Fruit fly (Drosophila melanogaster): ENCODE data around the gene baz.
A peak's percentile ranks its signal among the peaks of the same experiment; 100 is the strongest.

Gene baz

DNA sequence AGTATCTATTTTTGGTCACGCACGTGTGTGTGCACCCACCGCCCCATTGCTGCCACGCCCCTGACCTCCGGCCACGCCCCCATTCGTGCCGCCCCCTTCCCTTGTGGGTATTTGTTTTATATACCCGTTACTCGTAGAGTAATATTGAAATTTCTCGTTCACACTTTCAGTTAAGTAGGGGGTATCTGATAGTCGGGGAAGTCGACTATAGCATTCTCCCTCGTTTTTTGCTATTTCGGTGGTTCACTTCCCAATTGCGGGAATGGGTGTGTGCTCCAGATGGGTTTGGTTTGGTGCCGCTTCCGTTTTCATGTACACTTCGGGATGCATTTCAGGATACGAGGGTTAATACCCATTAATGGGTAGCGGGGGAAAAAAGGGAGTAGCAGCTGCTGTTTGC, 7.5 kb downstream of the baz start (continued):
- no peak for TF ChIP-seq br (GFP tag; optimal IDR thresholded peaks at IDR 0.05)

DNA sequence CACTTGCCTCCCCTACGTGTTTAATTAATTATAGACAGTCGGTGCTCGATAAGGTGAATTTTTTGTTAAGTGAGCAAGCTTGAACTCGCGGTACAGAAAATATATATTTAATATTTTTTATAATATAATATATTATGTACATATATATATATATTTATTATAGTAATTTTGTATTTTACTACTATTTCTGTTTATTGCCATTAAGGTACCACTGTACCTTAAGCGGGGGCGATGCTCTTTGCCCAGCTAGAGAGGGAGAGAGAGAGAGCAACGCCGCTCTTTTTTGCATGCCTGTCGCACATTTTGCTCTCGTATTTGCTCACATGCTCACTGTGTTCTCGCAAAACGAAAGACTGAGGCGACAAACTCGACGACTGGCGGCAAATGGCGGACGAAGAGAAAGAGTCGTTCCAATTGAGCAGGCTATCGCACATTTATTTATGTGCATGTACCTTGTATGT, 10.7 kb downstream of the baz start:
- TF ChIP-seq dl (GFP tag; optimal IDR thresholded peaks at IDR 0.05; ENCODE audit: insufficient read depth in 1 of 2, partially characterized antibody in 2 of 2), result peak; percentile 75 to 87
- no peak for TF ChIP-seq Jra (GFP tag; optimal IDR thresholded peaks at IDR 0.05)
- TF ChIP-seq tai (GFP tag; optimal IDR thresholded peaks at IDR 0.05), result no peak
- no peak for TF ChIP-seq dsf (GFP tag; optimal IDR thresholded peaks at IDR 0.05; ENCODE audit: borderline replicate concordance)
- TF ChIP-seq lola (GFP tag; optimal IDR thresholded peaks at IDR 0.05), result no peak
- TF ChIP-seq usp (GFP tag; optimal IDR thresholded peaks at IDR 0.05), result no peak
- peak; percentile 76 for TF ChIP-seq HLH106 (tag; optimal IDR thresholded peaks at IDR 0.05)
- TF ChIP-seq brk (GFP tag; optimal IDR thresholded peaks at IDR 0.05), result no peak
- no peak for TF ChIP-seq N (GFP tag; optimal IDR thresholded peaks at IDR 0.05)
- no peak for TF ChIP-seq sage (GFP tag; optimal IDR thresholded peaks at IDR 0.05)
- TF ChIP-seq Vsx2 (GFP tag; optimal IDR thresholded peaks at IDR 0.05; ENCODE audit: partially characterized antibody), result peak; percentile 69
- no peak for TF ChIP-seq Mio (GFP tag; optimal IDR thresholded peaks at IDR 0.05)
- TF ChIP-seq sv (GFP tag; optimal IDR thresholded peaks at IDR 0.05), result no peak
- TF ChIP-seq Dfd (GFP tag; optimal IDR thresholded peaks at IDR 0.05), result no peak
- TF ChIP-seq Hr78 (GFP tag; optimal IDR thresholded peaks at IDR 0.05), result no peak
- peak; percentile 13 for TF ChIP-seq CrebA (GFP tag; optimal IDR thresholded peaks at IDR 0.05; ENCODE audit: borderline replicate concordance)
- TF ChIP-seq foxo (GFP tag; optimal IDR thresholded peaks at IDR 0.05), result peak in 1 of 2 experiments; percentile 57
- TF ChIP-seq psq (GFP tag; optimal IDR thresholded peaks at IDR 0.05), result peak; percentile 62
- TF ChIP-seq Myc (optimal IDR thresholded peaks at IDR 0.05), result no peak
- TF ChIP-seq h (GFP tag; optimal IDR thresholded peaks at IDR 0.05), result peak; percentile 32
- TF ChIP-seq Hnf4 (GFP tag; optimal IDR thresholded peaks at IDR 0.05), result no peak
- TF ChIP-seq ey (GFP tag; optimal IDR thresholded peaks at IDR 0.05), result no peak
- TF ChIP-seq fru (GFP tag; optimal IDR thresholded peaks at IDR 0.05), result peak; percentile 31
- no peak for TF ChIP-seq Abd-B (GFP tag; optimal IDR thresholded peaks at IDR 0.05)
- no peak for TF ChIP-seq jim (GFP tag; optimal IDR thresholded peaks at IDR 0.05)
- TF ChIP-seq dmrt93B (GFP tag; optimal IDR thresholded peaks at IDR 0.05), result peak; percentile 21
- no peak for TF ChIP-seq GATAd (GFP tag; optimal IDR thresholded peaks at IDR 0.05)
- TF ChIP-seq CG9705 (GFP tag; optimal IDR thresholded peaks at IDR 0.05), result peak; percentile 31
- TF ChIP-seq Hr83 (GFP tag; optimal IDR thresholded peaks at IDR 0.05; ENCODE audit: poor library complexity, severe bottlenecking), result no peak
- TF ChIP-seq OdsH (GFP tag; optimal IDR thresholded peaks at IDR 0.05), result peak; percentile 3
- TF ChIP-seq Dif (GFP tag; optimal IDR thresholded peaks at IDR 0.05; ENCODE audit: partially characterized antibody), result peak; percentile 88
- no peak for TF ChIP-seq br (GFP tag; optimal IDR thresholded peaks at IDR 0.05)
- TF ChIP-seq CG32264 (GFP tag; optimal IDR thresholded peaks at IDR 0.05), result no peak
- TF ChIP-seq Sp1 (GFP tag; optimal IDR thresholded peaks at IDR 0.05), result peak; percentile 72
- no peak for TF ChIP-seq pan (optimal IDR thresholded peaks at IDR 0.05)
- TF ChIP-seq rgr (GFP tag; optimal IDR thresholded peaks at IDR 0.05), result peak; percentile 33
- no peak for TF ChIP-seq Rel (GFP tag; optimal IDR thresholded peaks at IDR 0.05)
- TF ChIP-seq Rel (tag; optimal IDR thresholded peaks at IDR 0.05), result peak; percentile 37
- no peak for TF ChIP-seq woc (GFP tag; optimal IDR thresholded peaks at IDR 0.05)

DNA sequence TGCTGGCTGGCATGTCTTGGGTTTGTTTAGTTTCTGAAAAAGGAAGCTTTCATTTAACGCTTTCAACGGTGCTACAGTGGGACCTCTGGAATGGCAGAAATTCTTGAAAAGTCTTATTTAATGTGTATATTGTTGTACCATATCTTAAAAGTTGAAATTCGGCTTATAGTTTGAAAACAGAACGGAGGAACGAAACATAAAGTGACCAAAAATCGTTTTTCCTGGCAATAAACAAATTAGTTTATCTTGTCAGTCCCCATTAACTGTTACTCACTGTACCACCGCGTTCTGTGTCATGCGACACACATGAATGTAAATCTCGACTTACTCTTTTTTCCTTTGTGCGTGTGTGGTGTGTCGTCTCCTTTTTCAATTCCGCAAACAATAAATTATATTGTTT, 12.3 kb downstream of the baz start:
- TF ChIP-seq Rel (GFP tag; optimal IDR thresholded peaks at IDR 0.05) (no peak), Rel (tag; optimal IDR thresholded peaks at IDR 0.05) (no peak), Hnf4 (GFP tag; optimal IDR thresholded peaks at IDR 0.05) (peak; percentile 50), rgr (GFP tag; optimal IDR thresholded peaks at IDR 0.05) (peak; percentile 36), foxo (GFP tag; optimal IDR thresholded peaks at IDR 0.05) (peak in 1 of 2 experiments; percentile 62), GATAd (GFP tag; optimal IDR thresholded peaks at IDR 0.05) (no peak), fru (GFP tag; optimal IDR thresholded peaks at IDR 0.05) (peak; percentile 40), ey (GFP tag; optimal IDR thresholded peaks at IDR 0.05) (peak; percentile 55), OdsH (GFP tag; optimal IDR thresholded peaks at IDR 0.05) (peak; percentile 6), br (GFP tag; optimal IDR thresholded peaks at IDR 0.05) (peak; percentile 46), dmrt93B (GFP tag; optimal IDR thresholded peaks at IDR 0.05) (peak; percentile 18), h (GFP tag; optimal IDR thresholded peaks at IDR 0.05) (peak; percentile 47), CG32264 (GFP tag; optimal IDR thresholded peaks at IDR 0.05) (no peak), Jra (GFP tag; optimal IDR thresholded peaks at IDR 0.05) (no peak), HLH106 (tag; optimal IDR thresholded peaks at IDR 0.05) (peak; percentile 54), woc (GFP tag; optimal IDR thresholded peaks at IDR 0.05) (peak; percentile 52)
